In the genomic region with DNA sequence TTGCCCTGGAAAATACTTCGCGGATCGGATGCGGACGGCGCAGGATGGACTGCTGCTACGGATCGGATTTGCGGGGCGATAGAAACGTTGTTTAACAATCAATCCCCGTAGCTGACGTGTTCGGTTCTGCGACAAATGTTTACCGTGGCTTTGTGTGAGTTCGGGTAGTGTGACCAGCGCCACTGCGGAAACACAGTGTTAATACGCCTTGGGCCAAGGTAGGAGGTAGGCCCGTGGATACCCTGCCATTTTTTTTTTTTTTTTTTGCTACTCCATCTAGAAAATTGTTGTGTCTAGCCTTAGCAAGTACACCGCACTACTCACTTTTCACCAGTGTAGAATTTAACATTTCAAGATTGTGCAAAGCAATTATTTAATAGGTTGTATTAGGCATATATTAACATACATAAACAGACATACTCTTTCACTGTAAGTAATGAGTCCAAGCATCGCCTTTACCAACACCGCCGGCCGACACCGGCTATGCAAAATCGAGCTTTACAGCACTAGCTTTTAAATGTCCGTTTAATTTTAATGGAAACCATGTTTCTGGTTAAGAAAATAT, we compare ENCODE assay signal across 1 fruit fly cellular context.
A peak's percentile ranks its signal among the peaks of the same experiment; 100 is the strongest.
TF ChIP-seq lines count a peak whose summit lies in the region.

A gene (minus strand): TSS at position 171 of the 565 bp plus-strand sequence.

TF ChIP-seq in whole organism, embryonic, 481 proteins besides CTCF, POLR2A, EP300 and RAD21 (continued from another document):
- TF ChIP-seq CG5180 (GFP tag; optimal IDR thresholded peaks at IDR 0.05; lab: Kevin White, UChicago), result no peak
- peak; percentile 79 for TF ChIP-seq Ets97D (GFP tag; optimal IDR thresholded peaks at IDR 0.05; lab: Kevin White, UChicago)
- peak; percentile 94 for TF ChIP-seq CHES-1-like (GFP tag; optimal IDR thresholded peaks at IDR 0.05; lab: Kevin White, UChicago)
- TF ChIP-seq CG14710 (tag; optimal IDR thresholded peaks at IDR 0.05; lab: Kevin White, UChicago), result peak; percentile 64
- peak; percentile 76 for TF ChIP-seq CG17359 (tag; optimal IDR thresholded peaks at IDR 0.05; lab: Kevin White, UChicago)
- peak; percentile 69 for TF ChIP-seq emc (GFP tag; optimal IDR thresholded peaks at IDR 0.05; lab: Kevin White, UChicago)
- TF ChIP-seq Doc2 (GFP tag; IDR thresholded peaks at IDR 0.05; lab: Robert Waterston, UW), result peak; percentile 43; the same call in 1 of the 2 replicates
- no peak for TF ChIP-seq hbn (GFP tag; IDR thresholded peaks at IDR 0.05; lab: Robert Waterston, UW; ENCODE audit: partially characterized antibody)
- TF ChIP-seq CG31224 (GFP tag; IDR thresholded peaks at IDR 0.05; lab: Robert Waterston, UW), result peak; percentile 79
- peak; percentile 88 for TF ChIP-seq CG9215 (GFP tag; IDR thresholded peaks at IDR 0.05; lab: Robert Waterston, UW)
- peak; percentile 56 for TF ChIP-seq onecut (GFP tag; IDR thresholded peaks at IDR 0.05; lab: Robert Waterston, UW)
- TF ChIP-seq CG1602 (GFP tag; optimal IDR thresholded peaks at IDR 0.05; lab: Kevin White, UChicago), result peak; percentile 84
- TF ChIP-seq repo (GFP tag; optimal IDR thresholded peaks at IDR 0.05; lab: Kevin White, UChicago), result peak; percentile 85
- TF ChIP-seq sens (GFP tag; lab: Kevin White, UChicago), result peak; percentile 98
- no peak for TF ChIP-seq ATbp (GFP tag; optimal IDR thresholded peaks at IDR 0.05; lab: Kevin White, UChicago)
- TF ChIP-seq odd (GFP tag; optimal IDR thresholded peaks at IDR 0.05; lab: Kevin White, UChicago), result no peak
- TF ChIP-seq Mes4 (GFP tag; optimal IDR thresholded peaks at IDR 0.05; lab: Kevin White, UChicago), result peak; percentile 84
